Fruit fly (Drosophila melanogaster) whole organism, wandering third instar larva: ENCODE data around the gene ppk24.

Experiments
- CG9705 ChIP-seq: fragments of 200-800 bp; sonication (Bioruptor generic); optimal IDR thresholded peaks from 2 replicates; lab custom pipeline; 2018; ENCODE audit warnings: missing biosample characterization, mild to moderate bottlenecking, missing genetic modification characterization
- CrebA ChIP-seq: fragments of 200-800 bp; sonication (Bioruptor generic); optimal IDR thresholded peaks from 2 replicates; lab custom pipeline; 2016; ENCODE audit warnings: missing biosample characterization, mild to moderate bottlenecking, missing genetic modification characterization, borderline replicate concordance
- Dfd ChIP-seq: fragments of >200 bp; optimal IDR thresholded peaks from 2 replicates; lab custom pipeline; 2017; ENCODE audit warnings: missing biosample characterization, missing genetic modification characterization
- HLH106 ChIP-seq: fragments of 200-800 bp; optimal IDR thresholded peaks from 3 replicates; lab custom pipeline; 2019; ENCODE audit warnings: missing biosample characterization, mild to moderate bottlenecking, missing genetic modification characterization, moderate library complexity
- Hnf4 ChIP-seq: fragments of 200-800 bp; sonication (Bioruptor generic); optimal IDR thresholded peaks from 2 replicates; lab custom pipeline; 2016; ENCODE audit warnings: missing biosample characterization, mild to moderate bottlenecking, missing genetic modification characterization
- Hr78 ChIP-seq: fragments of >200 bp; optimal IDR thresholded peaks from 2 replicates; lab custom pipeline; 2017; ENCODE audit warnings: missing biosample characterization, missing genetic modification characterization
- Hr83 ChIP-seq: fragments of 200-300 bp; sonication (Bioruptor generic); optimal IDR thresholded peaks from 2 replicates; lab custom pipeline; 2016; ENCODE audit warnings: missing biosample characterization, mild to moderate bottlenecking, missing genetic modification characterization, moderate library complexity; ENCODE audit not compliant: poor library complexity, severe bottlenecking
- Jra ChIP-seq: sonication (Bioruptor generic); optimal IDR thresholded peaks from 2 replicates; lab custom pipeline; 2016; ENCODE audit warnings: missing biosample characterization, missing genetic modification characterization
- Mio ChIP-seq: sonication (Bioruptor generic); optimal IDR thresholded peaks from 2 replicates; lab custom pipeline; 2016; ENCODE audit warnings: missing biosample characterization, missing genetic modification characterization
- Myc ChIP-seq: fragments of >200 bp; optimal IDR thresholded peaks from 2 replicates; lab custom pipeline; 2017
- OdsH ChIP-seq: fragments of 200-800 bp; sonication (Bioruptor generic); optimal IDR thresholded peaks from 2 replicates; lab custom pipeline; 2016; ENCODE audit warnings: missing biosample characterization, mild to moderate bottlenecking, missing genetic modification characterization
- Sp1 ChIP-seq: fragments of 200-800 bp; sonication (Bioruptor generic); optimal IDR thresholded peaks from 3 replicates; lab custom pipeline; 2019; ENCODE audit warnings: missing biosample characterization, mild to moderate bottlenecking, missing genetic modification characterization, moderate library complexity
- Vsx2 ChIP-seq: fragments of 200-300, 225-300 bp; sonication (Bioruptor generic); optimal IDR thresholded peaks from 2 replicates; lab custom pipeline; 2018; ENCODE audit warnings: missing biosample characterization, missing genetic modification characterization; ENCODE audit not compliant: partially characterized antibody
- br ChIP-seq: fragments of 200-800 bp; sonication (Bioruptor generic); optimal IDR thresholded peaks from 2 replicates; lab custom pipeline; 2016; ENCODE audit warnings: missing biosample characterization, missing genetic modification characterization
- brk ChIP-seq: fragments of 200-800 bp; sonication (Bioruptor generic); optimal IDR thresholded peaks from 2 replicates; lab custom pipeline; 2016; ENCODE audit warnings: missing biosample characterization, mild to moderate bottlenecking, missing genetic modification characterization
- dmrt93B ChIP-seq: fragments of 200-800 bp; sonication (Bioruptor generic); optimal IDR thresholded peaks from 2 replicates; lab custom pipeline; 2018; ENCODE audit warnings: missing biosample characterization, mild to moderate bottlenecking, missing genetic modification characterization
- ey ChIP-seq: fragments of 200-800 bp; sonication (Bioruptor generic); optimal IDR thresholded peaks from 2 replicates; lab custom pipeline; 2016; ENCODE audit warnings: missing biosample characterization, missing genetic modification characterization
- foxo ChIP-seq, 2 experiments: fragments of 200-800 bp; sonication (Bioruptor generic); optimal IDR thresholded peaks; 2 replicates in 1 of 2; 3 replicates in 1 of 2; lab custom pipeline; 2016 to 2017; ENCODE audit warnings: missing biosample characterization in 2 of 2, missing genetic modification characterization in 2 of 2
- fru ChIP-seq: fragments of 200-800 bp; sonication (Bioruptor generic); optimal IDR thresholded peaks from 3 replicates; lab custom pipeline; 2016; ENCODE audit warnings: missing biosample characterization, mild to moderate bottlenecking, missing genetic modification characterization
- h ChIP-seq: fragments of 200-800 bp; sonication (Bioruptor generic); optimal IDR thresholded peaks from 3 replicates; lab custom pipeline; 2016; ENCODE audit warnings: missing biosample characterization, mild to moderate bottlenecking, missing genetic modification characterization
- jim ChIP-seq: fragments of 175-275, 200-325 bp; sonication (Bioruptor generic); optimal IDR thresholded peaks from 2 replicates; lab custom pipeline; 2016; ENCODE audit warnings: missing biosample characterization, mild to moderate bottlenecking, missing genetic modification characterization
- lola ChIP-seq: fragments of >200 bp; optimal IDR thresholded peaks from 2 replicates; lab custom pipeline; 2017; ENCODE audit warnings: missing biosample characterization, missing genetic modification characterization
- pan ChIP-seq: fragments of >200 bp; optimal IDR thresholded peaks from 2 replicates; lab custom pipeline; 2017
- rgr ChIP-seq: fragments of 200-800 bp; sonication (Bioruptor generic); optimal IDR thresholded peaks from 3 replicates; lab custom pipeline; 2016; ENCODE audit warnings: missing biosample characterization, mild to moderate bottlenecking, missing genetic modification characterization
- sage ChIP-seq: fragments of 200-800 bp; sonication (Bioruptor generic); optimal IDR thresholded peaks from 2 replicates; lab custom pipeline; 2016; ENCODE audit warnings: missing biosample characterization, mild to moderate bottlenecking, missing genetic modification characterization
- sv ChIP-seq: fragments of 200-800 bp; sonication (Bioruptor generic); optimal IDR thresholded peaks from 3 replicates; lab custom pipeline; 2016; ENCODE audit warnings: missing biosample characterization, missing genetic modification characterization
- tai ChIP-seq: sonication (Bioruptor generic); optimal IDR thresholded peaks from 2 replicates; lab custom pipeline; 2016; ENCODE audit warnings: missing biosample characterization, missing genetic modification characterization
- usp ChIP-seq: fragments of >200 bp; optimal IDR thresholded peaks from 2 replicates; lab custom pipeline; 2017; ENCODE audit warnings: missing biosample characterization, missing genetic modification characterization
- woc ChIP-seq: sonication (Bioruptor generic); optimal IDR thresholded peaks from 2 replicates; lab custom pipeline; 2016; ENCODE audit warnings: missing biosample characterization, mild to moderate bottlenecking, missing genetic modification characterization

Gene ppk24

DNA sequence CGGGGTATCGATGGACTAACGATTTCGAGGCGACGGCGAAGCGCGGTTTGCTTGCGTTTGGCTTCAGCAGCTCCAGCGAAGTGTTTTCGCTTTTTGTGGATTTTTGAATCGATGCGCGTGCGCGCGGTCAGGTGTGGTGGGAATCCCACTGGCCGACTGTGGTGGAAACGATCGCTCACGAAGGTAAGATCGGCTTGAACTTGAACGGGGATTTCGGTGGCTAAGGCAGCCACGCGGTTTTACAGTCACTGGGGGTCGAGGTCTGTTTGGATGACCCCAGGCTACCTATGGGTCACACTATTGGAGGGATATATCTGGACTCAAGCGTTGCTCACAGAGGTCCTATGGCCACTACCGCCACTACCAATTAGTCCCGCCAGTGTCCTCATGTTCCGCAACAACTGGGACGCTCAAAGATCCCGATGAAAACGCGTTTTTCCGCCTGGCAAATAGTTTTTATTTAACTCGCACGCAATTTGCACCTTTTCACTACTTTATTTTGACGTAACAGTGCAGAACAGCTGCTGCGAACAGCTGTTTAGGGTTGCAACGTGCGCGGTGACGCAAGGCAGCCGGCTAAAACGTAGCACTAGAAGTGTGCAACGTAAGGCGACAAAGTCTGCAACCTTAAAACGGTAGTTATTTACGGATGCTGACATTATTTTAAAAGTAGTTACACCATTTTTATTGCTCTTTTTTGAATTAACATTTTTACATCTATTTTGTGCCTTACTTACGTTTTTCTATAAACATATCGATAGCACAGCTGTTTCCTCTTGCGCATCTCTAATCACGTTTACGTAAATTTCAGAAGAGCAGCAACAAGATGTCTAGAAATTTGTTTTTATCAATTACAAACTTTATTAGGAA, 13.2 kb upstream of the ppk24 start, which contains the start of the genes qless and mRpL32 (continued):
- TF ChIP-seq woc (GFP tag; lab: Kevin White, UChicago) (peak; percentile 36), ey (GFP tag; lab: Kevin White, UChicago) (peak; percentile 53), lola (no peak), Sp1 (GFP tag; lab: Kevin White, UChicago) (no peak), Vsx2 (no peak)

dm6 chr3R:31254808-31255207, 10.7 kb upstream of the ppk24 start, which contains the start of the genes CG1750 and spn-F:
Gene CG1750, minus strand, starts transcription at chr3R:31254900.
Gene spn-F, plus strand, starts transcription at chr3R:31255127.
- TF ChIP-seq woc (GFP tag; lab: Kevin White, UChicago) (peak; percentile 57), Sp1 (GFP tag; lab: Kevin White, UChicago) (no peak)

dm6 chr3R:31257299-31257698, 8.2 kb upstream of the ppk24 start, which contains the start of gene CAH6:
Gene CAH6, plus strand, starts transcription at chr3R:31257599.
- TF ChIP-seq Mio (GFP tag; lab: Kevin White, UChicago) (no peak), jim (no peak), Jra (no peak), CG9705 (no peak), pan (no peak), sv (GFP tag; lab: Kevin White, UChicago) (no peak), rgr (GFP tag; lab: Kevin White, UChicago) (no peak), Hr78 (GFP tag; lab: Kevin White, UChicago) (no peak), usp (GFP tag; lab: Kevin White, UChicago) (no peak), Hr83 (no peak), fru (no peak), CrebA (GFP tag; lab: Kevin White, UChicago) (no peak), HLH106 (tag; lab: Kevin White, UChicago) (no peak), sage (GFP tag; lab: Kevin White, UChicago) (no peak)
- TF ChIP-seq, all 38 proteins: peak for 0

DNA sequence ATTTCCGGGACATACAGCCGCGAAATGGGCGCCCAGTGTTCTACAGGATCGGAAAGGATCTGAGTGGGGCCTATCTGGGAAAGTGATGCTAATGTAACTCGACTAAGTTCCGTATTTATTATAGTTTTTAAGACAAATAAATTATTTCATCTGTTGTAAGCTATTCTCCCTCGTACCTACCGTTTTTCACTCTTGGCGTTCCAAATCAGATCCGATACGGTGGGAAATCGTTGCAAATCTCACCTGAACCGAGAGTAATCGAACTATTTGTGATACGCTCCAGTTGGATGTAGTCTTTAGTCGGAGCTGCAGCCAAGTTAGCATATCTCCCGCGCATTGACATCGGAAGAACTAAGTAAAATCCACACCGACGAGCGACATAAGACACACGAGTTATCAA, 5.6 kb upstream of the ppk24 start, which contains the start of gene CAH16:
TSS of gene CAH16 (plus strand) at position 301 of the 400 bp plus-strand sequence.
- TF ChIP-seq brk = no peak
- TF ChIP-seq Mio (GFP tag; lab: Kevin White, UChicago) = no peak

DNA sequence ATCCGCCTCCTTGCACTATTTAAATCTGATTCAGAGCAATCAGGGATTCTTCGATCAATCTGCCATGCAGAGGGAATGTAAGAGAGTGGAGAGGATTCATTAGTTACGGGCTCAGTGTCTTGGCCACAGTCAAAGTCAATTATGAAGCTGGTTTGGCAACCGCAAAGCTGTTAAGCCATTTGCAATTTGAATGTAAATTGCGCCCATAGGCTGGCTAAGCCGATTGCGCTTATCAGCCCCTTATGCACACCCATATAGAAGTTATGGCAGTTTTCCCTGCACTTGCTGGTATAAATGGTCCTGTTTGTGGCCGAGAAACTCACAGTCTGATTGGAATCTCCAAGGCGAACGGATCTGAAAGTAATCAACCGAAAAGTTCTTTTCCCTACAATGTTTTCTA, 3.2 kb upstream of the ppk24 start, which contains the start of gene CAH5:
TSS of gene CAH5 (plus strand) at position 301 of the 400 bp plus-strand sequence.
- TF ChIP-seq Hr83 (no peak), OdsH (GFP tag; lab: Kevin White, UChicago) (no peak), Vsx2 (no peak), Hnf4 (no peak), lola (no peak), jim (no peak), sv (GFP tag; lab: Kevin White, UChicago) (no peak), usp (GFP tag; lab: Kevin White, UChicago) (no peak)

DNA sequence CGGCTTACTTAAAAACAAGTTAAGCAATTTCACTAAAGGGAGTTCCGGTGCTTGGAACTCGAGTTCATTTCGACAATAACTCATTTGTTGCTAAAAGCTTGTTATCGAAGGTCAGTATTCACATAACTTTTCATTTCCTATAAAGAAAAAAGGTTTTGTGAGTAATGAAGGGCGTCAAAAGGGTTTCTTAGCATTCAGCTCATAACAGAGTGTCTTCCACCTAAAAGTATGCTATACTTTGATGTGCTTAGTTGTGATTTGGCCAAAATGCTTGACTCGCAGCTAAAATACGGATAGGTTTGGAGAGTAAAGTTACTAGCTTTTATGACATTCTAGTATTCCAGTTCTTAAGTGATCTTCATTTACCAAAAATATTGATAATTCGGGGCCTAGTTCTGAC, 1.6 kb upstream of the ppk24 start:
- TF ChIP-seq CG9705 (no peak), Hr83 (no peak), Myc (lab: Kevin White, UChicago) (peak; percentile 21), tai (GFP tag; lab: Kevin White, UChicago) (no peak), dmrt93B (GFP tag; lab: Kevin White, UChicago) (no peak), Jra (no peak), Dfd (GFP tag; lab: Kevin White, UChicago) (no peak)

- peak; percentile 10 for TF ChIP-seq OdsH (GFP tag; lab: Kevin White, UChicago)
- TF ChIP-seq Dfd (GFP tag; lab: Kevin White, UChicago) = no peak
- no peak for TF ChIP-seq tai (GFP tag; lab: Kevin White, UChicago)
- TF ChIP-seq br (GFP tag; lab: Kevin White, UChicago) = peak; percentile 18
- peak; percentile 22 for TF ChIP-seq h
- peak; percentile 15 for TF ChIP-seq fru
- peak in 1 of 2 experiments; percentile 9 for TF ChIP-seq foxo (GFP tag; optimal IDR thresholded peaks at IDR 0.05; lab: Kevin White, UChicago)
- TF ChIP-seq, all 38 proteins: peak for 5
Observed at dm6 chr3R:31270783-31271427, 5.4 kb downstream of the ppk24 start.
